Fruit fly (Drosophila melanogaster): ENCODE results near the gene Syx17.

Syx17 gene

dm6 chr3L:4354898-4355627 lies 48.2 kb upstream of the Syx17 start:
- TF ChIP-seq CG7372 (GFP tag; IDR thresholded peaks at IDR 0.05), result no peak
- TF ChIP-seq vfl (GFP tag; optimal IDR thresholded peaks at IDR 0.05), result no peak
- TF ChIP-seq CG6813 (GFP tag; optimal IDR thresholded peaks at IDR 0.05), result no peak
- no peak for TF ChIP-seq kni (GFP tag; optimal IDR thresholded peaks at IDR 0.05)
- no peak for TF ChIP-seq Hmx (GFP tag; optimal IDR thresholded peaks at IDR 0.05)
- TF ChIP-seq cas (GFP tag; IDR thresholded peaks at IDR 0.05), result no peak
- no peak for TF ChIP-seq dm (GFP tag; optimal IDR thresholded peaks at IDR 0.05)
- TF ChIP-seq Ssrp (tag; optimal IDR thresholded peaks at IDR 0.05), result peak; percentile 22
- TF ChIP-seq CG7839 (tag; optimal IDR thresholded peaks at IDR 0.05), result peak; percentile 36
- no peak for TF ChIP-seq dpn (GFP tag; optimal IDR thresholded peaks at IDR 0.05)
- peak; percentile 60 for TF ChIP-seq gem (tag; optimal IDR thresholded peaks at IDR 0.05)
- TF ChIP-seq grn (GFP tag; optimal IDR thresholded peaks at IDR 0.05), result peak; percentile 5
- no peak for TF ChIP-seq crc (GFP tag; optimal IDR thresholded peaks at IDR 0.05)
- peak; percentile 57 for TF ChIP-seq CG18262 (tag; optimal IDR thresholded peaks at IDR 0.05)
- TF ChIP-seq Deaf1 (tag; optimal IDR thresholded peaks at IDR 0.05), result peak; percentile 7
- TF ChIP-seq Abd-B (GFP tag; optimal IDR thresholded peaks at IDR 0.05), result no peak
- TF ChIP-seq CG13424 (tag; optimal IDR thresholded peaks at IDR 0.05), result peak; percentile 45
- TF ChIP-seq HLH3B (GFP tag; IDR thresholded peaks at IDR 0.05), result no peak
- peak; percentile 40 for TF ChIP-seq CrebB (tag; optimal IDR thresholded peaks at IDR 0.05)
- TF ChIP-seq CG2875 (GFP tag; optimal IDR thresholded peaks at IDR 0.05), result no peak
- TF ChIP-seq Hey (tag; optimal IDR thresholded peaks at IDR 0.05), result no peak
- TF ChIP-seq Vsx1 (GFP tag; optimal IDR thresholded peaks at IDR 0.05), result peak; percentile 25
- TF ChIP-seq al (GFP tag; IDR thresholded peaks at IDR 0.05), result no peak
- TF ChIP-seq PHDP (tag; optimal IDR thresholded peaks at IDR 0.05), result peak; percentile 49
- no peak for TF ChIP-seq sd (tag; optimal IDR thresholded peaks at IDR 0.05)
- TF ChIP-seq CG10366 (GFP tag; IDR thresholded peaks at IDR 0.05), result no peak
- TF ChIP-seq fu2 (GFP tag; optimal IDR thresholded peaks at IDR 0.05), result no peak
- no peak for TF ChIP-seq BtbVII (GFP tag; optimal IDR thresholded peaks at IDR 0.05)
- TF ChIP-seq fd64A (GFP tag; optimal IDR thresholded peaks at IDR 0.05), result no peak
- no peak for TF ChIP-seq Doc2 (GFP tag; IDR thresholded peaks at IDR 0.05)
- no peak for TF ChIP-seq klu (GFP tag; IDR thresholded peaks at IDR 0.05)
- no peak for TF ChIP-seq ato (GFP tag; IDR thresholded peaks at IDR 0.05; ENCODE audit: partially characterized antibody)
- no peak for TF ChIP-seq Dp (GFP tag; optimal IDR thresholded peaks at IDR 0.05)
- no peak for TF ChIP-seq wek (GFP tag; optimal IDR thresholded peaks at IDR 0.05)
- TF ChIP-seq CG16779 (GFP tag; IDR thresholded peaks at IDR 0.05), result no peak
- no peak for TF ChIP-seq Atf6 (GFP tag; IDR thresholded peaks at IDR 0.05)
- no peak for TF ChIP-seq pnt (GFP tag; optimal IDR thresholded peaks at IDR 0.05)
- TF ChIP-seq jumu (GFP tag; optimal IDR thresholded peaks at IDR 0.05), result no peak
- peak; percentile 22 for TF ChIP-seq CG2120 (GFP tag; optimal IDR thresholded peaks at IDR 0.05)
- no peak for TF ChIP-seq danr (GFP tag; IDR thresholded peaks at IDR 0.05)
- no peak for TF ChIP-seq CG17912 (GFP tag; optimal IDR thresholded peaks at IDR 0.05)
- TF ChIP-seq bab2 (GFP tag; optimal IDR thresholded peaks at IDR 0.05), result no peak
- TF ChIP-seq hb (GFP tag; IDR thresholded peaks at IDR 0.05; ENCODE audit: partially characterized antibody), result no peak
- no peak for TF ChIP-seq Oaz (GFP tag; IDR thresholded peaks at IDR 0.05)
- TF ChIP-seq gt (GFP tag; IDR thresholded peaks at IDR 0.05), result no peak
- no peak for TF ChIP-seq br (optimal IDR thresholded peaks at IDR 0.05)
- no peak for TF ChIP-seq CG7357 (GFP tag; IDR thresholded peaks at IDR 0.05)
- TF ChIP-seq Drgx (GFP tag; IDR thresholded peaks at IDR 0.05), result no peak
- TF ChIP-seq CG34422 (GFP tag; IDR thresholded peaks at IDR 0.05), result no peak
- no peak for TF ChIP-seq HmgD (GFP tag; optimal IDR thresholded peaks at IDR 0.05)
- no peak for TF ChIP-seq gce (GFP tag; IDR thresholded peaks at IDR 0.05)
